Fruit fly (Drosophila melanogaster): ENCODE results near the gene CG1316.

The CG1316 gene

dm6 chr3L:4239442-4240322, 44.0 kb upstream of the CG1316 start, which contains the start of gene Sqor (continued):
- peak; percentile 83 for TF ChIP-seq corto (GFP tag; optimal IDR thresholded peaks at IDR 0.05)
- TF ChIP-seq hbn (GFP tag; IDR thresholded peaks at IDR 0.05; ENCODE audit: partially characterized antibody): no peak
- peak; percentile 66 for TF ChIP-seq CG18476 (GFP tag; optimal IDR thresholded peaks at IDR 0.05)
- TF ChIP-seq Ravus (GFP tag; IDR thresholded peaks at IDR 0.05): peak; percentile 52
- TF ChIP-seq zfh2 (GFP tag; optimal IDR thresholded peaks at IDR 0.05): peak; percentile 93
- peak; percentile 87 for TF ChIP-seq eyg (GFP tag; optimal IDR thresholded peaks at IDR 0.05)
- peak; percentile 39; the same call in 1 of the 2 replicates for TF ChIP-seq Scr (GFP tag; IDR thresholded peaks at IDR 0.05; ENCODE audit: partially characterized antibody)
- peak; percentile 91 for TF ChIP-seq shn (GFP tag; optimal IDR thresholded peaks at IDR 0.05)
- TF ChIP-seq chm (GFP tag; IDR thresholded peaks at IDR 0.05): peak; percentile 55; the same call in 1 of the 2 replicates
- TF ChIP-seq ci (GFP tag; IDR thresholded peaks at IDR 0.05): peak; percentile 80
- TF ChIP-seq bbx (GFP tag; IDR thresholded peaks at IDR 0.05; ENCODE audit: partially characterized antibody): no peak
- no peak for TF ChIP-seq ac (GFP tag; optimal IDR thresholded peaks at IDR 0.05)
- peak; percentile 87 for TF ChIP-seq HmgZ (tag; optimal IDR thresholded peaks at IDR 0.05)
- TF ChIP-seq CTCF (GFP tag; optimal IDR thresholded peaks at IDR 0.05): peak; percentile 89
- peak; percentile 78 for TF ChIP-seq CG15601 (tag; optimal IDR thresholded peaks at IDR 0.05)
- peak; percentile 69 for TF ChIP-seq CG1529 (GFP tag; optimal IDR thresholded peaks at IDR 0.05)
- TF ChIP-seq bcd (GFP tag; optimal IDR thresholded peaks at IDR 0.05): peak; percentile 90
- 0 out of 3 replicates have a peak, but pooled peaks have one; percentile 13 for TF ChIP-seq croc (GFP tag; conservative IDR thresholded peaks at IDR 0.05)
- peak; percentile 86 for TF ChIP-seq CG17359 (tag; optimal IDR thresholded peaks at IDR 0.05)
- TF ChIP-seq Myb (GFP tag; optimal IDR thresholded peaks at IDR 0.05): peak; percentile 70
- peak; percentile 62 for TF ChIP-seq Doc2 (GFP tag; IDR thresholded peaks at IDR 0.05)
- TF ChIP-seq CG3838 (GFP tag; optimal IDR thresholded peaks at IDR 0.05): peak; percentile 52
- TF ChIP-seq CG33213 (GFP tag; optimal IDR thresholded peaks at IDR 0.05): peak; percentile 79
- TF ChIP-seq caup (GFP tag; optimal IDR thresholded peaks at IDR 0.05; ENCODE audit: severe bottlenecking): peak; percentile 87
- peak; percentile 59 for TF ChIP-seq E2f2 (GFP tag; IDR thresholded peaks at IDR 0.05)
- TF ChIP-seq CG17328 (GFP tag; IDR thresholded peaks at IDR 0.05): peak; percentile 63
- TF ChIP-seq CG7372 (GFP tag; IDR thresholded peaks at IDR 0.05): peak; percentile 60
- peak; percentile 67 for TF ChIP-seq otp (GFP tag; IDR thresholded peaks at IDR 0.05)
- TF ChIP-seq Optix (GFP tag; IDR thresholded peaks at IDR 0.05): peak; percentile 83
- TF ChIP-seq Bdp1 (GFP tag; optimal IDR thresholded peaks at IDR 0.05): peak; percentile 82
- TF ChIP-seq CG6689 (GFP tag; IDR thresholded peaks at IDR 0.05): peak; percentile 75
- peak; percentile 70; the same call in 1 of the 2 replicates for TF ChIP-seq ham (GFP tag; IDR thresholded peaks at IDR 0.05)
- no peak for TF ChIP-seq tio (GFP tag; optimal IDR thresholded peaks at IDR 0.05)
- TF ChIP-seq dysf (GFP tag; IDR thresholded peaks at IDR 0.05): peak; percentile 85
- peak; percentile 81 for TF ChIP-seq CG9817 (tag; optimal IDR thresholded peaks at IDR 0.05)
- no peak for TF ChIP-seq Hr39 (optimal IDR thresholded peaks at IDR 0.05)
- TF ChIP-seq knrl (GFP tag; IDR thresholded peaks at IDR 0.05; ENCODE audit: partially characterized antibody): no peak
- no peak for TF ChIP-seq eve (GFP tag; optimal IDR thresholded peaks at IDR 0.05)
- TF ChIP-seq CG11696 (GFP tag; IDR thresholded peaks at IDR 0.05): peak; percentile 58; the same call in 1 of the 2 replicates
- TF ChIP-seq CG11504 (tag; optimal IDR thresholded peaks at IDR 0.05): peak; percentile 85
- TF ChIP-seq C15 (GFP tag; IDR thresholded peaks at IDR 0.05): peak; percentile 77
- TF ChIP-seq trem (tag; optimal IDR thresholded peaks at IDR 0.05): peak; percentile 30
- peak; percentile 86 for TF ChIP-seq her (GFP tag; optimal IDR thresholded peaks at IDR 0.05)
- TF ChIP-seq CG3847 (GFP tag; IDR thresholded peaks at IDR 0.05): peak; percentile 82
- TF ChIP-seq CG11093 (GFP tag; IDR thresholded peaks at IDR 0.05): peak; percentile 57; the same call in 1 of the 3 replicates
- TF ChIP-seq lilli (GFP tag; optimal IDR thresholded peaks at IDR 0.05): peak; percentile 89
- peak; percentile 75 for TF ChIP-seq en (GFP tag; optimal IDR thresholded peaks at IDR 0.05)
- TF ChIP-seq gt (GFP tag; IDR thresholded peaks at IDR 0.05): no peak
- peak; percentile 76 for TF ChIP-seq Mad (GFP tag; optimal IDR thresholded peaks at IDR 0.05)
- no peak for TF ChIP-seq CG16813 (GFP tag; IDR thresholded peaks at IDR 0.05; ENCODE audit: partially characterized antibody)
